Fruit fly (Drosophila melanogaster) whole organism: Measurements from ENCODE around the gene Cpr30F.

Source experiments
- Dll ChIP-seq: fragments of >200 bp; optimal IDR thresholded peaks from 2 replicates; lab custom pipeline; 2017
- EcR ChIP-seq, 2 experiments: fragments of >200 bp; optimal IDR thresholded peaks; 2 replicates each; lab custom pipeline; 2017; ENCODE audit warnings: missing biosample characterization in 2 of 2, missing genetic modification characterization in 2 of 2, missing genetic modification reagents in 2 of 2
- pan ChIP-seq: fragments of >200 bp; optimal IDR thresholded peaks from 2 replicates; lab custom pipeline; 2017
- psq ChIP-seq: fragments of >200 bp; optimal IDR thresholded peaks from 2 replicates; lab custom pipeline; 2017
- usp ChIP-seq: fragments of >200 bp; optimal IDR thresholded peaks from 2 replicates; lab custom pipeline; 2017; ENCODE audit warnings: missing biosample characterization, missing genetic modification characterization, mixed read lengths

dm6 chr2L:9947738-9948519 is 15.0 kb upstream of the Cpr30F start:
- TF ChIP-seq psq (lab: Kevin White, UChicago) = no peak
- TF ChIP-seq usp = no peak
- TF ChIP-seq EcR (GFP tag; optimal IDR thresholded peaks at IDR 0.05; lab: Kevin White, UChicago) = no peak
- TF ChIP-seq pan (lab: Kevin White, UChicago) = no peak
- TF ChIP-seq Dll (lab: Kevin White, UChicago) = no peak
